Fruit fly (Drosophila melanogaster) whole organism, prepupa: Measurements from ENCODE around the gene Rab6.
A peak's percentile ranks its signal among the peaks of the same experiment; 100 is the strongest.

Experiments
- Blimp-1 ChIP-seq: fragments of 200-800 bp; sonication (Bioruptor generic); optimal IDR thresholded peaks from 3 replicates; lab custom pipeline; 2017; ENCODE audit warnings: missing biosample characterization, missing genetic modification characterization, mild to moderate bottlenecking, moderate library complexity, missing genetic modification reagents
- CG10631 ChIP-seq: fragments of 200-800 bp; sonication (Bioruptor generic); optimal IDR thresholded peaks from 2 replicates; lab custom pipeline; 2016; ENCODE audit warnings: missing biosample characterization, missing genetic modification characterization
- CG10669 ChIP-seq: fragments of 200-800 bp; sonication (Bioruptor generic); optimal IDR thresholded peaks from 3 replicates; lab custom pipeline; 2018; ENCODE audit warnings: missing biosample characterization, mild to moderate bottlenecking, missing genetic modification characterization, moderate library complexity
- CG11294 ChIP-seq: fragments of 200-800 bp; sonication (Bioruptor generic); IDR thresholded peaks from 2 replicates; pipeline ENCODE4 v1.3.6; 2022; ENCODE audit warnings: missing biosample characterization, missing genetic modification characterization
- CG11762 ChIP-seq: fragments of 200-800 bp; sonication (Bioruptor generic); optimal IDR thresholded peaks from 3 replicates; lab custom pipeline; 2016; ENCODE audit warnings: missing biosample characterization, missing genetic modification characterization; ENCODE audit not compliant: insufficient read depth
- CG11902 ChIP-seq: fragments of 200-800 bp; sonication (Bioruptor generic); optimal IDR thresholded peaks from 3 replicates; lab custom pipeline; 2016; ENCODE audit warnings: missing biosample characterization, missing genetic modification characterization
- CG15336 ChIP-seq: fragments of 200-800 bp; sonication (Bioruptor generic); IDR thresholded peaks from 2 replicates; pipeline ENCODE4 v1.3.6; 2022; ENCODE audit warnings: missing biosample characterization, missing genetic modification characterization
- CG16779 ChIP-seq: fragments of 200-800 bp; sonication (Bioruptor generic); optimal IDR thresholded peaks from 3 replicates; lab custom pipeline; 2017; ENCODE audit warnings: missing biosample characterization, mild to moderate bottlenecking, missing genetic modification characterization
- CG3032 ChIP-seq: fragments of 200-800 bp; optimal IDR thresholded peaks from 2 replicates; lab custom pipeline; 2019; ENCODE audit warnings: missing biosample characterization, mild to moderate bottlenecking, missing genetic modification characterization, moderate library complexity
- CG32006 ChIP-seq: fragments of 200-800 bp; sonication (Bioruptor generic); optimal IDR thresholded peaks from 3 replicates; lab custom pipeline; 2017; ENCODE audit warnings: missing biosample characterization, mild to moderate bottlenecking, missing genetic modification characterization
- CG4318 ChIP-seq: fragments of 200-800 bp; sonication (Bioruptor generic); optimal IDR thresholded peaks from 3 replicates; lab custom pipeline; 2017; ENCODE audit warnings: missing biosample characterization, mild to moderate bottlenecking, missing genetic modification characterization
- CG6163 ChIP-seq: fragments of 200-800 bp; sonication (Bioruptor generic); IDR thresholded peaks from 3 replicates; pipeline ENCODE4 v1.3.6; 2022; ENCODE audit warnings: missing biosample characterization, missing genetic modification characterization
- CG6276 ChIP-seq: fragments of 200-800 bp; sonication (Bioruptor generic); optimal IDR thresholded peaks from 2 replicates; lab custom pipeline; 2017; ENCODE audit warnings: missing biosample characterization, mild to moderate bottlenecking, missing genetic modification characterization
- CG6792 ChIP-seq: fragments of 200-800 bp; sonication (Bioruptor generic); optimal IDR thresholded peaks from 3 replicates; lab custom pipeline; 2016; ENCODE audit warnings: missing biosample characterization, missing genetic modification characterization
- CG7368 ChIP-seq: fragments of 200-800 bp; sonication (Bioruptor generic); optimal IDR thresholded peaks from 3 replicates; lab custom pipeline; 2016; ENCODE audit warnings: missing biosample characterization, missing genetic modification characterization
- CG8119 ChIP-seq: fragments of 200-800 bp; sonication (Bioruptor generic); IDR thresholded peaks from 3 replicates; pipeline ENCODE4 v1.3.6; 2022; ENCODE audit warnings: missing biosample characterization, missing genetic modification characterization
- CG8632 ChIP-seq: fragments of 200-800 bp; sonication (Bioruptor generic); optimal IDR thresholded peaks from 3 replicates; lab custom pipeline; 2016; ENCODE audit warnings: missing biosample characterization, missing genetic modification characterization
- CG9139 ChIP-seq: fragments of 200-800 bp; sonication (Bioruptor generic); optimal IDR thresholded peaks from 3 replicates; lab custom pipeline; 2017; ENCODE audit warnings: missing biosample characterization, mild to moderate bottlenecking, missing genetic modification characterization
- Eip75B ChIP-seq: fragments of 200-800 bp; sonication (Bioruptor generic); optimal IDR thresholded peaks from 3 replicates; lab custom pipeline; 2016; ENCODE audit warnings: missing biosample characterization, missing genetic modification characterization
- Eip78C ChIP-seq: fragments of 200-800 bp; sonication (Bioruptor generic); peaks from one replicate; lab custom pipeline; 2016; ENCODE audit warnings: missing biosample characterization, missing genetic modification characterization
- Eip93F ChIP-seq: fragments of 200-800 bp; sonication (Bioruptor generic); optimal IDR thresholded peaks from 2 replicates; lab custom pipeline; 2016; ENCODE audit warnings: missing biosample characterization, mild to moderate bottlenecking, missing genetic modification characterization
- Ets96B ChIP-seq: fragments of 200-800 bp; optimal IDR thresholded peaks from 2 replicates; lab custom pipeline; 2019; ENCODE audit warnings: missing biosample characterization, mild to moderate bottlenecking, missing genetic modification characterization, moderate library complexity
- Gug ChIP-seq: fragments of 200-800 bp; sonication (Bioruptor generic); IDR thresholded peaks from 2 replicates; pipeline ENCODE4 v1.3.6; 2022; ENCODE audit warnings: missing biosample characterization, missing genetic modification characterization
- Hr38 ChIP-seq: sonication (Bioruptor generic); optimal IDR thresholded peaks from 2 replicates; lab custom pipeline; 2016; ENCODE audit warnings: missing biosample characterization, missing genetic modification characterization
- Hr39 ChIP-seq: fragments of 200-800 bp; sonication (Bioruptor generic); optimal IDR thresholded peaks from 2 replicates; lab custom pipeline; 2016; ENCODE audit warnings: missing biosample characterization, missing genetic modification characterization
- Hr4 ChIP-seq: fragments of 200-800 bp; sonication (Bioruptor generic); optimal IDR thresholded peaks from 3 replicates; lab custom pipeline; 2016; ENCODE audit warnings: missing biosample characterization, missing genetic modification characterization
- Met ChIP-seq: fragments of 200-800 bp; sonication (Bioruptor generic); optimal IDR thresholded peaks from 3 replicates; lab custom pipeline; 2016; ENCODE audit warnings: missing biosample characterization, missing genetic modification characterization
- OdsH ChIP-seq: fragments of 200-800 bp; sonication (Bioruptor generic); optimal IDR thresholded peaks from 3 replicates; lab custom pipeline; 2016; ENCODE audit warnings: missing biosample characterization, missing genetic modification characterization
- Smox ChIP-seq: fragments of 200-800 bp; sonication (Bioruptor generic); optimal IDR thresholded peaks from 3 replicates; lab custom pipeline; 2016; ENCODE audit warnings: missing biosample characterization, missing genetic modification characterization
- Sox102F ChIP-seq: fragments of 200-800 bp; sonication (Bioruptor generic); optimal IDR thresholded peaks from 2 replicates; lab custom pipeline; 2016; ENCODE audit warnings: missing biosample characterization, mild to moderate bottlenecking, missing genetic modification characterization
- Sox15 ChIP-seq: fragments of 200-800 bp; sonication (Bioruptor generic); optimal IDR thresholded peaks from 3 replicates; lab custom pipeline; 2016; ENCODE audit warnings: missing biosample characterization, missing genetic modification characterization
- achi ChIP-seq: fragments of 200-800 bp; sonication (Bioruptor generic); optimal IDR thresholded peaks from 3 replicates; lab custom pipeline; 2016; ENCODE audit warnings: missing biosample characterization, missing genetic modification characterization
- acj6 ChIP-seq: fragments of 200-800 bp; sonication (Bioruptor generic); optimal IDR thresholded peaks from 3 replicates; lab custom pipeline; 2016; ENCODE audit warnings: missing biosample characterization, missing genetic modification characterization
- cyc ChIP-seq: fragments of 200-800 bp; sonication (Bioruptor generic); optimal IDR thresholded peaks from 3 replicates; lab custom pipeline; 2016; ENCODE audit warnings: missing biosample characterization, missing genetic modification characterization
- dsx ChIP-seq: fragments of 200-800 bp; optimal IDR thresholded peaks from 3 replicates; lab custom pipeline; 2019; ENCODE audit warnings: missing biosample characterization, mild to moderate bottlenecking, missing genetic modification characterization, moderate library complexity; ENCODE audit not compliant: poor library complexity, severe bottlenecking
- eg ChIP-seq: fragments of 200-800 bp; sonication (Bioruptor generic); IDR thresholded peaks from 3 replicates; pipeline ENCODE4 v1.3.6; 2022; ENCODE audit warnings: missing biosample characterization, missing genetic modification characterization
- esn ChIP-seq: fragments of 200-800 bp; sonication (Bioruptor generic); optimal IDR thresholded peaks from 2 replicates; lab custom pipeline; 2016; ENCODE audit warnings: missing biosample characterization, mild to moderate bottlenecking, missing genetic modification characterization, moderate library complexity
- fd59A ChIP-seq: fragments of 200-800 bp; sonication (Bioruptor generic); optimal IDR thresholded peaks from 2 replicates; lab custom pipeline; 2017; ENCODE audit warnings: missing biosample characterization, mild to moderate bottlenecking, missing genetic modification characterization, missing genetic modification reagents
- fd85E ChIP-seq: fragments of 200-800 bp; sonication (Bioruptor generic); optimal IDR thresholded peaks from 3 replicates; lab custom pipeline; 2016; ENCODE audit warnings: missing biosample characterization, missing genetic modification characterization
- lz ChIP-seq: fragments of 200-800 bp; sonication (Bioruptor generic); optimal IDR thresholded peaks from 3 replicates; lab custom pipeline; 2016; ENCODE audit warnings: missing biosample characterization, missing genetic modification characterization
- net ChIP-seq: fragments of 200-800 bp; sonication (Bioruptor generic); optimal IDR thresholded peaks from 3 replicates; lab custom pipeline; 2016; ENCODE audit warnings: missing biosample characterization, missing genetic modification characterization
- pdm3 ChIP-seq: fragments of 200-800 bp; sonication (Bioruptor generic); optimal IDR thresholded peaks from 3 replicates; lab custom pipeline; 2016; ENCODE audit warnings: missing biosample characterization, missing genetic modification characterization
- salr ChIP-seq, 2 experiments: fragments of 200-800 bp; sonication (Bioruptor generic); optimal IDR thresholded peaks; 3 replicates each; lab custom pipeline; 2016 to 2018; ENCODE audit warnings: missing biosample characterization in 2 of 2, missing genetic modification characterization in 2 of 2, mild to moderate bottlenecking in 1 of 2
- spab ChIP-seq: fragments of 200-800 bp; sonication (Bioruptor generic); optimal IDR thresholded peaks from 2 replicates; lab custom pipeline; 2017; ENCODE audit warnings: missing biosample characterization, mild to moderate bottlenecking, missing genetic modification characterization, missing genetic modification reagents
- ss ChIP-seq, 2 experiments: fragments of 200-800 bp; sonication (Bioruptor generic); optimal IDR thresholded peaks; 2 replicates in 1 of 2; 3 replicates in 1 of 2; lab custom pipeline; 2017 to 2018; ENCODE audit warnings: mild to moderate bottlenecking in 2 of 2, missing biosample characterization in 2 of 2, missing genetic modification characterization in 2 of 2, moderate library complexity in 1 of 2
- svp ChIP-seq: fragments of 200-800 bp; sonication (Bioruptor generic); peaks from one replicate; lab custom pipeline; 2016; ENCODE audit warnings: missing biosample characterization, missing genetic modification characterization
- vri ChIP-seq: fragments of 200-800 bp; sonication (Bioruptor generic); optimal IDR thresholded peaks from 3 replicates; lab custom pipeline; 2016; ENCODE audit warnings: missing biosample characterization, mild to moderate bottlenecking, missing genetic modification characterization

The Rab6 gene

DNA sequence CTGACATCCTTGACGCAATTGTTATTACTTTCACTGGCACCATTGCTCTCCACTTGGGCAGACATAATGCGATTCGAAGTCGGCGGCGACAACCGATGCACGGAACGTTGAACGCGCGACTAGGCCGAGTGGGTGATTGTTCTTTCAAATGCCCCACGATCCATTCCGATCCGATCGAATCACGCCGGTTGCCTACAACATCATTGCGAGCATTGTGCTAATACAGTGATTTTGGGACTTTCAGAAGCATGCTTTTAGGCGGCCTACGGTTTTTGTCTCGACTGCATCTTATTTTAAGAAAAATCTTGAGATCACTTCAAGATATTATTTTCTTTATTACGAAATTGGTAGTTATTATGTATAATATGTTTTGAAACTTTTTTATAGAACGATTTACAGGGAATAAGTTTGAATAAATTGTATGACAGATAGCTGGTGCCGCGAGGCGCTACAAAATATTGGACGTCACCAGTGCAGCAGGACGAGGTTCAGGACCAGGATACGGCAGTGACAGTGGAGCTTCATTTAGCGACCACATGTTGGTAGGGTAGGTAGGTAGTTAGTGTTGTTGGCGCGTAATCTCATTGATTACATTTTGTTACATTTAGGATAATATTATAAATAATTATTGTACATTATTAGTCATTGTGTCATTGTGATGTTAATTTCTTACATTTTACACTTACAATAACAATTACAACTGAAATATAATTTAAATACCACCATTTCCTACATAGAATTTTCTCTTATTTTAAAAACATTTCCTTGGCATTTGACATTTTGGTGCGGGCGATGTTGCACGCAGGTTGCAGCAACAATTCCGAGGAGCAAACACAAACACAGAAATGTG is 24.6 kb upstream of the Rab6 start, which contains the start of gene rho-6 (continued):
- TF ChIP-seq Eip78C (GFP tag; lab: Kevin White, UChicago) = peak; percentile 63
- no peak for TF ChIP-seq CG8632 (GFP tag; lab: Kevin White, UChicago)
- no peak for TF ChIP-seq CG11902
- no peak for TF ChIP-seq esn (GFP tag; lab: Kevin White, UChicago)
- peak; percentile 2 for TF ChIP-seq pdm3 (GFP tag; lab: Kevin White, UChicago)
- TF ChIP-seq CG7368 (GFP tag; lab: Kevin White, UChicago) = no peak
- TF ChIP-seq OdsH (GFP tag; lab: Kevin White, UChicago) = peak; percentile 8
- no peak for TF ChIP-seq CG6276 (GFP tag; lab: Kevin White, UChicago)
- TF ChIP-seq acj6 (GFP tag; lab: Kevin White, UChicago) = peak; percentile 6
- no peak for TF ChIP-seq CG9139 (GFP tag; lab: Kevin White, UChicago)
- TF ChIP-seq Blimp-1 = no peak
- no peak for TF ChIP-seq fd85E (GFP tag; lab: Kevin White, UChicago)
- no peak for TF ChIP-seq CG4318 (GFP tag; lab: Kevin White, UChicago)
- TF ChIP-seq spab (GFP tag; lab: Kevin White, UChicago) = no peak
- TF ChIP-seq CG16779 (tag; lab: Kevin White, UChicago) = no peak

- TF ChIP-seq CG11762 (GFP tag; lab: Kevin White, UChicago) (no peak), CG4318 (GFP tag; lab: Kevin White, UChicago) (no peak), CG8119 (GFP tag; lab: Robert Waterston, UW) (no peak), salr (GFP tag; optimal IDR thresholded peaks at IDR 0.05; lab: Kevin White, UChicago) (peak in 1 of 2 experiments; percentile 49), Ets96B (tag; lab: Kevin White, UChicago) (no peak), cyc (GFP tag; lab: Kevin White, UChicago) (no peak), CG3032 (tag; lab: Kevin White, UChicago) (no peak), eg (GFP tag; lab: Robert Waterston, UW) (no peak), Met (GFP tag; lab: Kevin White, UChicago) (peak; percentile 26), spab (GFP tag; lab: Kevin White, UChicago) (peak; percentile 16), achi (GFP tag; lab: Kevin White, UChicago) (peak; percentile 6), acj6 (GFP tag; lab: Kevin White, UChicago) (no peak), CG10669 (GFP tag; lab: Kevin White, UChicago) (no peak), Hr39 (GFP tag; lab: Kevin White, UChicago) (no peak), Eip75B (peak; percentile 23), Hr4 (GFP tag; lab: Kevin White, UChicago) (peak; percentile 34), dsx (GFP tag; lab: Kevin White, UChicago) (no peak), fd59A (no peak), ss (GFP tag; optimal IDR thresholded peaks at IDR 0.05; lab: Kevin White, UChicago) (no peak), OdsH (GFP tag; lab: Kevin White, UChicago) (peak; percentile 5), CG7368 (GFP tag; lab: Kevin White, UChicago) (no peak), CG11294 (GFP tag; lab: Robert Waterston, UW) (no peak), Sox102F (GFP tag; lab: Kevin White, UChicago) (no peak), svp (peak; percentile 49), Gug (GFP tag; lab: Robert Waterston, UW) (no peak), Hr38 (no peak), CG6792 (GFP tag; lab: Kevin White, UChicago) (no peak), vri (GFP tag; lab: Kevin White, UChicago) (no peak), CG6163 (no peak), CG6276 (GFP tag; lab: Kevin White, UChicago) (no peak), CG8632 (GFP tag; lab: Kevin White, UChicago) (no peak), Sox15 (no peak), Smox (GFP tag; lab: Kevin White, UChicago) (peak; percentile 1), esn (GFP tag; lab: Kevin White, UChicago) (no peak), net (GFP tag; lab: Kevin White, UChicago) (no peak), CG32006 (GFP tag; lab: Kevin White, UChicago) (peak; percentile 44), lz (no peak), fd85E (GFP tag; lab: Kevin White, UChicago) (no peak), Eip78C (GFP tag; lab: Kevin White, UChicago) (peak; percentile 59), Eip93F (GFP tag; lab: Kevin White, UChicago) (no peak), CG15336 (GFP tag; lab: Robert Waterston, UW) (no peak), pdm3 (GFP tag; lab: Kevin White, UChicago) (peak; percentile 11), CG10631 (GFP tag; lab: Kevin White, UChicago) (peak; percentile 21)
Observed at dm6 chr2L:12120000-12120399, 11.1 kb upstream of the Rab6 start.
